Worm (Caenorhabditis elegans): Measurements from ENCODE around the gene gly-1.
"Not testable (repeated sequence)": the region's sequence is repeated elsewhere in the genome, so short reads cannot be mapped to it uniquely, and the experiment has no call there.

The gly-1 gene

ce11 chrII:10917174-10917573, 15.2 kb upstream of the gly-1 start, which contains the start of gene F44F4.10:
Gene F44F4.10 (minus strand): TSS chrII:10917274.
- TF ChIP-seq klf-2 (GFP tag; conservative IDR thresholded peaks at IDR 0.05) (no peak), ztf-23 (GFP tag; IDR thresholded peaks at IDR 0.05) (no peak), ztf-29 (GFP tag; IDR thresholded peaks at IDR 0.05) (no peak), tab-1 (GFP tag; IDR thresholded peaks at IDR 0.05) (no peak), ref-1 (GFP tag; conservative IDR thresholded peaks at IDR 0.05) (no peak)

- TF ChIP-seq cog-1 (tag; optimal IDR thresholded peaks at IDR 0.05), result no peak
- no peak for TF ChIP-seq ref-1 (GFP tag; conservative IDR thresholded peaks at IDR 0.05)
- TF ChIP-seq tab-1 (GFP tag; IDR thresholded peaks at IDR 0.05), result no peak
- TF ChIP-seq T22C8.4 (GFP tag; IDR thresholded peaks at IDR 0.05), result no peak
Measured at ce11 chrII:10915732-10916131, 13.7 kb upstream of the gly-1 start, which contains the start of gene F44F4.9. Gene F44F4.9 (minus strand): TSS chrII:10915832.

ce11 chrII:10914366-10914765, 12.4 kb upstream of the gly-1 start, which contains the start of gene F44F4.15:
Gene F44F4.15 (plus strand): TSS chrII:10914666.
- TF ChIP-seq klf-2 (GFP tag; conservative IDR thresholded peaks at IDR 0.05) (no peak), T22C8.4 (GFP tag; IDR thresholded peaks at IDR 0.05) (no peak), med-1 (GFP tag; optimal IDR thresholded peaks at IDR 0.05; ENCODE audit: insufficient read depth) (no peak), tab-1 (GFP tag; IDR thresholded peaks at IDR 0.05) (no peak), ztf-29 (GFP tag; IDR thresholded peaks at IDR 0.05) (no peak), flt-1 (GFP tag; IDR thresholded peaks at IDR 0.05) (no peak), ref-1 (GFP tag; conservative IDR thresholded peaks at IDR 0.05) (no peak), ztf-23 (GFP tag; IDR thresholded peaks at IDR 0.05) (no peak), cog-1 (tag; optimal IDR thresholded peaks at IDR 0.05) (no peak)

- TF ChIP-seq tab-1 (GFP tag; IDR thresholded peaks at IDR 0.05) (no peak), med-1 (GFP tag; optimal IDR thresholded peaks at IDR 0.05; ENCODE audit: insufficient read depth) (no peak), flt-1 (GFP tag; IDR thresholded peaks at IDR 0.05) (no peak), ref-1 (GFP tag; conservative IDR thresholded peaks at IDR 0.05) (no peak), T22C8.4 (GFP tag; IDR thresholded peaks at IDR 0.05) (no peak), ztf-23 (GFP tag; IDR thresholded peaks at IDR 0.05) (no peak), klf-2 (GFP tag; conservative IDR thresholded peaks at IDR 0.05) (no peak), cog-1 (tag; optimal IDR thresholded peaks at IDR 0.05) (no peak), ztf-29 (GFP tag; IDR thresholded peaks at IDR 0.05) (no peak)
Measured at ce11 chrII:10912995-10913394, 11.0 kb upstream of the gly-1 start.

- TF ChIP-seq T22C8.4 (GFP tag; IDR thresholded peaks at IDR 0.05), result no peak
- TF ChIP-seq cog-1 (tag; optimal IDR thresholded peaks at IDR 0.05), result no peak
- TF ChIP-seq med-1 (GFP tag; optimal IDR thresholded peaks at IDR 0.05; ENCODE audit: insufficient read depth), result no peak
- TF ChIP-seq tab-1 (GFP tag; IDR thresholded peaks at IDR 0.05), result no peak
- TF ChIP-seq ztf-29 (GFP tag; IDR thresholded peaks at IDR 0.05), result no peak
- TF ChIP-seq ref-1 (GFP tag; conservative IDR thresholded peaks at IDR 0.05), result no peak
- TF ChIP-seq flt-1 (GFP tag; IDR thresholded peaks at IDR 0.05), result no peak
Measured at ce11 chrII:10910219-10910618, 8.2 kb upstream of the gly-1 start, which contains the start of gene sra-11. Gene sra-11 (minus strand): TSS chrII:10910319.

ce11 chrII:10904379-10904778, 2.4 kb upstream of the gly-1 start, which contains the start of gene sra-12:
Gene sra-12 (minus strand): TSS chrII:10904479.
- TF ChIP-seq cog-1 (tag; optimal IDR thresholded peaks at IDR 0.05); med-1 (GFP tag; optimal IDR thresholded peaks at IDR 0.05; ENCODE audit: insufficient read depth); ztf-29 (GFP tag; IDR thresholded peaks at IDR 0.05): not testable (repeated sequence)

- TF ChIP-seq cog-1 (tag; optimal IDR thresholded peaks at IDR 0.05) (no peak), med-1 (GFP tag; optimal IDR thresholded peaks at IDR 0.05; ENCODE audit: insufficient read depth) (no peak), flt-1 (GFP tag; IDR thresholded peaks at IDR 0.05) (no peak), ztf-23 (GFP tag; IDR thresholded peaks at IDR 0.05) (no peak), tab-1 (GFP tag; IDR thresholded peaks at IDR 0.05) (no peak), klf-2 (GFP tag; conservative IDR thresholded peaks at IDR 0.05) (no peak), ref-1 (GFP tag; conservative IDR thresholded peaks at IDR 0.05) (no peak), ztf-29 (GFP tag; IDR thresholded peaks at IDR 0.05) (no peak), T22C8.4 (GFP tag; IDR thresholded peaks at IDR 0.05) (no peak)
Measured at ce11 chrII:10898998-10899397, 3.0 kb downstream of the gly-1 start.

ce11 chrII:10895959-10896358, 6.0 kb downstream of the gly-1 start:
- TF ChIP-seq klf-2 (GFP tag; conservative IDR thresholded peaks at IDR 0.05) (no peak), T22C8.4 (GFP tag; IDR thresholded peaks at IDR 0.05) (no peak), tab-1 (GFP tag; IDR thresholded peaks at IDR 0.05) (no peak), ztf-29 (GFP tag; IDR thresholded peaks at IDR 0.05) (no peak), cog-1 (tag; optimal IDR thresholded peaks at IDR 0.05) (no peak), ref-1 (GFP tag; conservative IDR thresholded peaks at IDR 0.05) (no peak), med-1 (GFP tag; optimal IDR thresholded peaks at IDR 0.05; ENCODE audit: insufficient read depth) (no peak), flt-1 (GFP tag; IDR thresholded peaks at IDR 0.05) (no peak), ztf-23 (GFP tag; IDR thresholded peaks at IDR 0.05) (no peak)

ce11 chrII:10894996-10895395, 7.0 kb downstream of the gly-1 start, which contains the start of gene sra-10:
Gene sra-10 (minus strand): TSS chrII:10895096.
- TF ChIP-seq T22C8.4 (GFP tag; IDR thresholded peaks at IDR 0.05), result no peak
- no peak for TF ChIP-seq klf-2 (GFP tag; conservative IDR thresholded peaks at IDR 0.05)
- no peak for TF ChIP-seq ref-1 (GFP tag; conservative IDR thresholded peaks at IDR 0.05)
- no peak for TF ChIP-seq ztf-23 (GFP tag; IDR thresholded peaks at IDR 0.05)
- no peak for TF ChIP-seq cog-1 (tag; optimal IDR thresholded peaks at IDR 0.05)
- no peak for TF ChIP-seq tab-1 (GFP tag; IDR thresholded peaks at IDR 0.05)
- TF ChIP-seq ztf-29 (GFP tag; IDR thresholded peaks at IDR 0.05), result no peak
- no peak for TF ChIP-seq flt-1 (GFP tag; IDR thresholded peaks at IDR 0.05)
- no peak for TF ChIP-seq med-1 (GFP tag; optimal IDR thresholded peaks at IDR 0.05; ENCODE audit: insufficient read depth)

ce11 chrII:10888979-10889378, 13.0 kb downstream of the gly-1 start, which contains the start of gene ptr-8:
Gene ptr-8 (plus strand): TSS chrII:10889279.
- TF ChIP-seq tab-1 (GFP tag; IDR thresholded peaks at IDR 0.05) (no peak), ref-1 (GFP tag; conservative IDR thresholded peaks at IDR 0.05) (no peak), med-1 (GFP tag; optimal IDR thresholded peaks at IDR 0.05; ENCODE audit: insufficient read depth) (no peak), klf-2 (GFP tag; conservative IDR thresholded peaks at IDR 0.05) (no peak), cog-1 (tag; optimal IDR thresholded peaks at IDR 0.05) (no peak), ztf-23 (GFP tag; IDR thresholded peaks at IDR 0.05) (no peak), T22C8.4 (GFP tag; IDR thresholded peaks at IDR 0.05) (no peak), flt-1 (GFP tag; IDR thresholded peaks at IDR 0.05) (no peak), ztf-29 (GFP tag; IDR thresholded peaks at IDR 0.05) (no peak)

All from whole organism, midembryonic.